Worm (Caenorhabditis elegans): ENCODE results near the gene nhr-55.

The nhr-55 gene

ce11 chrV:500535-500934 is 22.6 kb downstream of the nhr-55 start:
- no peak for TF ChIP-seq unc-62 (GFP tag; optimal IDR thresholded peaks at IDR 0.05)

- no peak for TF ChIP-seq unc-62 (GFP tag; optimal IDR thresholded peaks at IDR 0.05)
These were observed 23.3 kb downstream of the nhr-55 start, which contains the start of gene str-256 for ce11 chrV:501230-501629. Gene str-256 (minus strand): TSS chrV:501330.

ce11 chrV:502803-503273 is 24.9 kb downstream of the nhr-55 start, which contains the start of gene T01G6.10:
Gene T01G6.10 (minus strand): TSS chrV:503223.
- no peak for TF ChIP-seq unc-62 (GFP tag; optimal IDR thresholded peaks at IDR 0.05)

ce11 chrV:503728-504127 is 25.8 kb downstream of the nhr-55 start, which contains the start of gene srlf-35:
Gene srlf-35 (plus strand): TSS chrV:504028.
- no peak for TF ChIP-seq unc-62 (GFP tag; optimal IDR thresholded peaks at IDR 0.05)

ce11 chrV:505191-505590 is 27.2 kb downstream of the nhr-55 start, which contains the start of gene srlf-19:
Gene srlf-19 (plus strand): TSS chrV:505491.
- TF ChIP-seq unc-62 (GFP tag; optimal IDR thresholded peaks at IDR 0.05), result no peak

- no peak for TF ChIP-seq unc-62 (GFP tag; optimal IDR thresholded peaks at IDR 0.05)
These were observed 34.5 kb downstream of the nhr-55 start, which contains the start of gene srh-37 for ce11 chrV:512420-512819. Gene srh-37 (minus strand): TSS chrV:512520.

ce11 chrV:519445-519844 is 41.5 kb downstream of the nhr-55 start, which contains the start of gene nhr-210:
Gene nhr-210 (minus strand): TSS chrV:519545.
- no peak for TF ChIP-seq unc-62 (GFP tag; optimal IDR thresholded peaks at IDR 0.05)

ce11 chrV:521517-521916 is 43.6 kb downstream of the nhr-55 start, which contains the start of gene srw-107:
Gene srw-107 (minus strand): TSS chrV:521617.
- no peak for TF ChIP-seq unc-62 (GFP tag; optimal IDR thresholded peaks at IDR 0.05)

ce11 chrV:524058-524457 is 46.1 kb downstream of the nhr-55 start, which contains the start of gene lipl-3:
Gene lipl-3 (minus strand): TSS chrV:524218.
- TF ChIP-seq unc-62 (GFP tag; optimal IDR thresholded peaks at IDR 0.05), result no peak

- no peak for TF ChIP-seq unc-62 (GFP tag; optimal IDR thresholded peaks at IDR 0.05)
These were observed 47.1 kb downstream of the nhr-55 start, which contains the start of gene R11G11.16 for ce11 chrV:525040-525439. Gene R11G11.16 (minus strand): TSS chrV:525140.

- TF ChIP-seq unc-62 (GFP tag; optimal IDR thresholded peaks at IDR 0.05), result no peak
These were observed 49.6 kb downstream of the nhr-55 start, which contains the start of gene srw-108 for ce11 chrV:527602-528001. Gene srw-108 (plus strand): TSS chrV:527902.
